Worm (Caenorhabditis elegans): ENCODE data around the gene egrh-2.

- no peak for TF ChIP-seq elt-1 (tag; optimal IDR thresholded peaks at IDR 0.05)
- TF ChIP-seq fos-1 (tag; optimal IDR thresholded peaks at IDR 0.05), result no peak
- no peak for TF ChIP-seq egl-27 (tag; optimal IDR thresholded peaks at IDR 0.05)
- no peak for TF ChIP-seq ama-1 (optimal IDR thresholded peaks at IDR 0.05)
- TF ChIP-seq mdl-1 (tag; optimal IDR thresholded peaks at IDR 0.05), result no peak
- TF ChIP-seq zag-1 (tag; optimal IDR thresholded peaks at IDR 0.05), result no peak
- TF ChIP-seq fkh-10 (GFP tag; optimal IDR thresholded peaks at IDR 0.05), result no peak
- no peak for TF ChIP-seq eor-1 (tag; optimal IDR thresholded peaks at IDR 0.05)
Measured at ce11 chrIV:953136-953535, 37.1 kb downstream of the egrh-2 start.

Measured in whole organism, L3 larva.